Fruit fly (Drosophila melanogaster) whole organism, embryonic: ENCODE measurements around the gene CG4020.

Source experiments
- Abd-B ChIP-seq: fragments of 200-800 bp; sonication (Bioruptor generic); optimal IDR thresholded peaks from 2 replicates; lab custom pipeline; 2018; ENCODE audit warnings: missing biosample characterization, mild to moderate bottlenecking, missing genetic modification characterization, moderate library complexity
- Atf-2 ChIP-seq: fragments of 200-800 bp; sonication (Bioruptor generic); optimal IDR thresholded peaks from 2 replicates; lab custom pipeline; 2016; ENCODE audit warnings: missing biosample characterization, missing genetic modification characterization
- CG10543 ChIP-seq: fragments of 200-800 bp; sonication (Bioruptor generic); optimal IDR thresholded peaks from 3 replicates; lab custom pipeline; 2017; ENCODE audit warnings: missing biosample characterization, mild to moderate bottlenecking, missing genetic modification characterization, moderate library complexity
- CG10979 ChIP-seq: fragments of 200-800 bp; sonication (Bioruptor generic); optimal IDR thresholded peaks from 2 replicates; lab custom pipeline; 2018; ENCODE audit warnings: missing biosample characterization, mild to moderate bottlenecking, missing genetic modification characterization, moderate library complexity
- CG11695 ChIP-seq: fragments of 200-800 bp; sonication (Bioruptor generic); IDR thresholded peaks from 3 replicates; pipeline ENCODE4 v1.3.6; 2022; ENCODE audit warnings: missing biosample characterization, missing genetic modification characterization
- CG12744 ChIP-seq: fragments of 200-800 bp; sonication (Bioruptor generic); optimal IDR thresholded peaks from 2 replicates; lab custom pipeline; 2016; ENCODE audit warnings: missing biosample characterization, missing genetic modification characterization
- CG14441 ChIP-seq: fragments of 200-800 bp; sonication (Bioruptor generic); IDR thresholded peaks from 2 replicates; pipeline ENCODE4 v1.3.6; 2022; ENCODE audit warnings: missing biosample characterization, missing genetic modification characterization
- CG15073 ChIP-seq: fragments of 200-800 bp; sonication (Bioruptor generic); optimal IDR thresholded peaks from 2 replicates; lab custom pipeline; 2016; ENCODE audit warnings: missing biosample characterization, missing genetic modification characterization
- CG18599 ChIP-seq: fragments of 200-800 bp; sonication (Bioruptor generic); optimal IDR thresholded peaks from 3 replicates; lab custom pipeline; 2017; ENCODE audit warnings: missing biosample characterization, missing genetic modification characterization, mild to moderate bottlenecking, moderate library complexity, missing genetic modification reagents
- CG2875 ChIP-seq: fragments of 200-800 bp; sonication (Bioruptor generic); optimal IDR thresholded peaks from 2 replicates; lab custom pipeline; 2017; ENCODE audit warnings: missing biosample characterization, mild to moderate bottlenecking, missing genetic modification characterization, missing genetic modification reagents
- CG3163 ChIP-seq: fragments of 200-800 bp; sonication (Bioruptor generic); optimal IDR thresholded peaks from 3 replicates; lab custom pipeline; 2016; ENCODE audit warnings: missing biosample characterization, missing genetic modification characterization
- CG7271 ChIP-seq: fragments of 200-800 bp; sonication (Bioruptor generic); optimal IDR thresholded peaks from 2 replicates; lab custom pipeline; 2018; ENCODE audit warnings: missing biosample characterization, mild to moderate bottlenecking, missing genetic modification characterization, moderate library complexity
- CG7786 ChIP-seq: fragments of 200-800 bp; sonication (Bioruptor generic); optimal IDR thresholded peaks from 2 replicates; lab custom pipeline; 2016; ENCODE audit warnings: missing biosample characterization, missing genetic modification characterization
- CG9932 ChIP-seq: fragments of 200-800 bp; sonication (Bioruptor generic); IDR thresholded peaks from 2 replicates; pipeline ENCODE4 v1.3.6; 2022; ENCODE audit warnings: missing biosample characterization, missing genetic modification characterization
- Dll ChIP-seq: fragments of 200-800 bp; sonication (Bioruptor generic); IDR thresholded peaks from 4 replicates; pipeline ENCODE4 v1.3.6; 2022; ENCODE audit warnings: missing biosample characterization, missing genetic modification characterization; ENCODE audit not compliant: partially characterized antibody
- Drgx ChIP-seq: fragments of 200-800 bp; sonication (Bioruptor generic); IDR thresholded peaks from 2 replicates; pipeline ENCODE4 v1.3.6; 2022; ENCODE audit warnings: missing biosample characterization, missing genetic modification characterization
- E2f1 ChIP-seq: fragments of 200-800 bp; sonication (Bioruptor generic); IDR thresholded peaks from 2 replicates; pipeline ENCODE4 v1.3.6; 2022; ENCODE audit warnings: missing biosample characterization, missing genetic modification characterization
- Hsf ChIP-seq: fragments of 200-800 bp; sonication (Bioruptor generic); optimal IDR thresholded peaks from 3 replicates; lab custom pipeline; 2016; ENCODE audit warnings: missing biosample characterization, missing genetic modification characterization
- NfI ChIP-seq: fragments of 200-800 bp; sonication (Bioruptor generic); optimal IDR thresholded peaks from 3 replicates; lab custom pipeline; 2018; ENCODE audit warnings: missing biosample characterization, mild to moderate bottlenecking, missing genetic modification characterization, moderate library complexity
- Rx ChIP-seq: fragments of 200-800 bp; sonication (Bioruptor generic); IDR thresholded peaks from 2 replicates; pipeline ENCODE4 v1.3.6; 2022; ENCODE audit warnings: missing biosample characterization, missing genetic modification characterization
- Sry-β ChIP-seq: fragments of 200-800 bp; sonication (Bioruptor generic); optimal IDR thresholded peaks from 2 replicates; lab custom pipeline; 2018; ENCODE audit warnings: missing biosample characterization, mild to moderate bottlenecking, missing genetic modification characterization, moderate library complexity
- Ssrp ChIP-seq: fragments of 200-800 bp; sonication (Bioruptor generic); optimal IDR thresholded peaks from 2 replicates; lab custom pipeline; 2018; ENCODE audit warnings: missing biosample characterization, mild to moderate bottlenecking, missing genetic modification characterization, moderate library complexity
- Trl ChIP-seq, 3 experiments: fragments of >200 bp in 2 of 3; fragments of 200-800 bp in 1 of 3; sonication (Bioruptor generic) in 1 of 3; optimal IDR thresholded peaks; 2 replicates in 1 of 3; 3 replicates in 2 of 3; lab custom pipeline; 2016 to 2017; ENCODE audit warnings: missing biosample characterization in 1 of 3, missing genetic modification characterization in 1 of 3
- ase ChIP-seq: fragments of 200-800 bp; sonication (Bioruptor generic); IDR thresholded peaks from 3 replicates; pipeline ENCODE4 v1.3.6; 2022; ENCODE audit warnings: missing biosample characterization, missing genetic modification characterization
- eve ChIP-seq, 2 experiments: fragments of >200 bp; optimal IDR thresholded peaks; 2 replicates each; lab custom pipeline; 2017; ENCODE audit warnings: missing biosample characterization in 2 of 2, missing genetic modification characterization in 2 of 2
- fd3F ChIP-seq: fragments of 200-800 bp; sonication (Bioruptor generic); optimal IDR thresholded peaks from 2 replicates; lab custom pipeline; 2018; ENCODE audit warnings: missing biosample characterization, mild to moderate bottlenecking, missing genetic modification characterization, moderate library complexity
- ftz-f1 ChIP-seq: fragments of 200-800 bp; sonication (Bioruptor generic); optimal IDR thresholded peaks from 2 replicates; lab custom pipeline; 2016; ENCODE audit warnings: missing biosample characterization, missing genetic modification characterization
- grau ChIP-seq: fragments of 200-800 bp; optimal IDR thresholded peaks from 3 replicates; lab custom pipeline; 2019; ENCODE audit warnings: missing biosample characterization, mild to moderate bottlenecking, missing genetic modification characterization, moderate library complexity
- gsb-n ChIP-seq: fragments of 200-800 bp; sonication (Bioruptor generic); optimal IDR thresholded peaks from 3 replicates; lab custom pipeline; 2018; ENCODE audit warnings: missing biosample characterization, mild to moderate bottlenecking, missing genetic modification characterization
- hkb ChIP-seq, 2 experiments: fragments of 200-800 bp in 1 of 2; fragments of >200 bp in 1 of 2; sonication (Bioruptor generic) in 1 of 2; IDR thresholded peaks in 1 of 2; optimal IDR thresholded peaks in 1 of 2; 2 replicates each; pipeline versions ENCODE4 v1.3.6 to Lab custom; 2017 to 2022; ENCODE audit warnings: missing biosample characterization in 1 of 2, missing genetic modification characterization in 1 of 2
- ind ChIP-seq: fragments of 200-800 bp; sonication (Bioruptor generic); optimal IDR thresholded peaks from 3 replicates; lab custom pipeline; 2016; ENCODE audit warnings: missing biosample characterization, missing genetic modification characterization
- knrl ChIP-seq: fragments of 200-800 bp; sonication (Bioruptor generic); IDR thresholded peaks from 3 replicates; pipeline ENCODE4 v1.3.6; 2022; ENCODE audit warnings: missing biosample characterization, missing genetic modification characterization; ENCODE audit not compliant: partially characterized antibody
- nom ChIP-seq: fragments of 200-800 bp; sonication (Bioruptor generic); optimal IDR thresholded peaks from 2 replicates; lab custom pipeline; 2017; ENCODE audit warnings: missing biosample characterization, missing genetic modification characterization, mild to moderate bottlenecking, moderate library complexity, missing genetic modification reagents
- otp ChIP-seq: fragments of 200-800 bp; sonication (Bioruptor generic); IDR thresholded peaks from 3 replicates; pipeline ENCODE4, ENCODE4 v1.3.6; 2022; ENCODE audit warnings: missing biosample characterization, missing genetic modification characterization
- p53 ChIP-seq: fragments of 200-800 bp; sonication (Bioruptor generic); optimal IDR thresholded peaks from 2 replicates; lab custom pipeline; 2016; ENCODE audit warnings: missing biosample characterization, missing genetic modification characterization
- pita ChIP-seq: fragments of 200-800 bp; sonication (Bioruptor generic); optimal IDR thresholded peaks from 2 replicates; lab custom pipeline; 2017; ENCODE audit warnings: missing biosample characterization, mild to moderate bottlenecking, missing genetic modification characterization
- repo ChIP-seq: fragments of 200-800 bp; sonication (Bioruptor generic); optimal IDR thresholded peaks from 2 replicates; lab custom pipeline; 2016; ENCODE audit warnings: missing biosample characterization, missing genetic modification characterization
- row ChIP-seq: fragments of 200-800 bp; sonication (Bioruptor generic); IDR thresholded peaks from 3 replicates; pipeline ENCODE4 v1.3.6; 2022; ENCODE audit warnings: missing biosample characterization, missing genetic modification characterization
- salm ChIP-seq: fragments of 200-800 bp; sonication (Bioruptor generic); optimal IDR thresholded peaks from 2 replicates; lab custom pipeline; 2018; ENCODE audit warnings: missing biosample characterization, mild to moderate bottlenecking, missing genetic modification characterization
- slbo ChIP-seq: fragments of 200-800 bp; sonication (Bioruptor generic); IDR thresholded peaks from 2 replicates; pipeline ENCODE4 v1.3.6; 2022; ENCODE audit warnings: missing biosample characterization, missing genetic modification characterization
- tap ChIP-seq: fragments of 200-800 bp; optimal IDR thresholded peaks from 3 replicates; lab custom pipeline; 2019; ENCODE audit warnings: missing biosample characterization, mild to moderate bottlenecking, missing genetic modification characterization, moderate library complexity
- tll ChIP-seq, 2 experiments: fragments of 200-800 bp in 1 of 2; fragments of >200 bp in 1 of 2; sonication (Bioruptor generic) in 1 of 2; optimal IDR thresholded peaks; 2 replicates each; lab custom pipeline; 2017 to 2019; ENCODE audit warnings: missing biosample characterization in 2 of 2, missing genetic modification characterization in 2 of 2, mild to moderate bottlenecking in 1 of 2, moderate library complexity in 1 of 2
- ttk ChIP-seq: fragments of 200-800 bp; sonication (Bioruptor generic); IDR thresholded peaks from 2 replicates; pipeline ENCODE4 v2.1.2; 2022; ENCODE audit warnings: missing biosample characterization, missing genetic modification characterization
- vnd ChIP-seq: fragments of 200-800 bp; sonication (Bioruptor generic); IDR thresholded peaks from 3 replicates; pipeline ENCODE4 v1.3.6; 2022; ENCODE audit warnings: missing biosample characterization, missing genetic modification characterization; ENCODE audit not compliant: partially characterized antibody
- wek ChIP-seq: fragments of 200-800 bp; sonication (Bioruptor generic); optimal IDR thresholded peaks from 3 replicates; lab custom pipeline; 2018; ENCODE audit warnings: missing biosample characterization, mild to moderate bottlenecking, missing genetic modification characterization, moderate library complexity

The CG4020 gene

dm6 chrX:5886764-5887555 is 18.6 kb upstream of the CG4020 start (continued):
- TF ChIP-seq grau (tag; lab: Kevin White, UChicago) (peak; percentile 93), CG11695 (GFP tag; lab: Robert Waterston, UW) (0 out of 3 replicates have a peak, but pooled peaks have one; percentile 20), CG18599 (GFP tag; lab: Kevin White, UChicago) (peak; percentile 21), ttk (GFP tag; lab: Robert Waterston, UW) (0 out of 2 replicates have a peak, but pooled peaks have one; percentile 31), pita (GFP tag; lab: Kevin White, UChicago) (no peak), CG14441 (GFP tag; lab: Robert Waterston, UW) (0 out of 2 replicates have a peak, but pooled peaks have one; percentile 28), fd3F (GFP tag; lab: Kevin White, UChicago) (no peak), row (GFP tag; lab: Robert Waterston, UW) (peak; percentile 62; the same call in 2 of the 3 replicates), vnd (GFP tag; lab: Robert Waterston, UW) (0 out of 3 replicates have a peak, but pooled peaks have one; percentile 13), CG12744 (GFP tag; lab: Kevin White, UChicago) (no peak), Trl (optimal IDR thresholded peaks at IDR 0.05; lab: Kevin White, UChicago) (peak; percentile 76 to 92), Trl (GFP tag; optimal IDR thresholded peaks at IDR 0.05; lab: Kevin White, UChicago) (no peak), CG7271 (tag; lab: Kevin White, UChicago) (no peak), CG9932 (GFP tag; lab: Robert Waterston, UW) (0 out of 2 replicates have a peak, but pooled peaks have one; percentile 31), CG7786 (GFP tag; lab: Kevin White, UChicago) (peak; percentile 34), tll (GFP tag; optimal IDR thresholded peaks at IDR 0.05; lab: Kevin White, UChicago) (no peak), Hsf (peak; percentile 18), Atf-2 (no peak), CG15073 (GFP tag; lab: Kevin White, UChicago) (no peak), CG10543 (GFP tag; lab: Kevin White, UChicago) (no peak), Rx (GFP tag; lab: Robert Waterston, UW) (no peak), ftz-f1 (GFP tag; lab: Kevin White, UChicago) (peak; percentile 18), Abd-B (GFP tag; lab: Kevin White, UChicago) (no peak), nom (GFP tag; lab: Kevin White, UChicago) (peak; percentile 60), slbo (GFP tag; lab: Robert Waterston, UW) (peak; percentile 43; the same call in 1 of the 2 replicates), wek (GFP tag; lab: Kevin White, UChicago) (no peak), NfI (GFP tag; lab: Kevin White, UChicago) (no peak), hkb (optimal IDR thresholded peaks at IDR 0.05; lab: Kevin White, UChicago) (no peak), hkb (GFP tag; IDR thresholded peaks at IDR 0.05; lab: Robert Waterston, UW) (0 out of 2 replicates have a peak, but pooled peaks have one; percentile 29), otp (peak; percentile 57; the same call in 2 of the 3 replicates), knrl (GFP tag; lab: Robert Waterston, UW) (no peak), p53 (no peak), ind (GFP tag; lab: Kevin White, UChicago) (peak; percentile 7), E2f1 (GFP tag; lab: Robert Waterston, UW) (0 out of 2 replicates have a peak, but pooled peaks have one; percentile 19)

- TF ChIP-seq eve (GFP tag; optimal IDR thresholded peaks at IDR 0.05; lab: Kevin White, UChicago) (peak in 1 of 2 experiments; percentile 7), repo (GFP tag; lab: Kevin White, UChicago) (no peak), tap (tag; lab: Kevin White, UChicago) (no peak), salm (tag; lab: Kevin White, UChicago) (no peak), Dll (no peak), CG10979 (no peak), Sry-β (no peak), CG3163 (GFP tag; lab: Kevin White, UChicago) (no peak), Ssrp (tag; lab: Kevin White, UChicago) (no peak), Atf-2 (no peak), ase (GFP tag; lab: Robert Waterston, UW) (no peak), CG2875 (GFP tag; lab: Kevin White, UChicago) (no peak), Drgx (GFP tag; lab: Robert Waterston, UW) (0 out of 2 replicates have a peak, but pooled peaks have one; percentile 10), grau (tag; lab: Kevin White, UChicago) (no peak), gsb-n (tag; lab: Kevin White, UChicago) (no peak)
Observed at dm6 chrX:5888260-5888659, 17.3 kb upstream of the CG4020 start.
